Worm (Caenorhabditis elegans) whole organism, L3 larva: ENCODE results near the gene F58B4.5.
A peak's percentile ranks its signal among the peaks of the same experiment; 100 is the strongest.

Source experiments
- R02D3.7 ChIP-seq: fragments of 150-350 bp; optimal IDR thresholded peaks from 2 replicates; lab custom pipeline; 2014; ENCODE audit warnings: missing biosample characterization, missing genetic modification characterization
- ZK546.5 ChIP-seq: sonication (generic microtip); optimal IDR thresholded peaks from 2 replicates; lab custom pipeline; 2017; ENCODE audit warnings: missing biosample characterization, missing genetic modification characterization
- aly-2 ChIP-seq: fragments of 150-350 bp; optimal IDR thresholded peaks from 2 replicates; lab custom pipeline; 2014; ENCODE audit warnings: missing biosample characterization, missing genetic modification characterization
- ama-1 ChIP-seq: fragments of 150-350 bp; optimal IDR thresholded peaks from 2 replicates; lab custom pipeline; 2018
- ceh-16 ChIP-seq: sonication (generic microtip); optimal IDR thresholded peaks from 2 replicates; lab custom pipeline; 2017; ENCODE audit warnings: missing biosample characterization, missing genetic modification characterization
- ceh-28 ChIP-seq: fragments of 150-350 bp; optimal IDR thresholded peaks from 2 replicates; lab custom pipeline; 2014; ENCODE audit warnings: missing biosample characterization, missing genetic modification reagents, missing genetic modification characterization
- ceh-82 ChIP-seq: fragments of 150-350 bp; optimal IDR thresholded peaks from 2 replicates; lab custom pipeline; 2014; ENCODE audit warnings: missing biosample characterization, missing genetic modification characterization
- ceh-9 ChIP-seq: sonication (generic microtip); optimal IDR thresholded peaks from 2 replicates; lab custom pipeline; 2018; ENCODE audit warnings: missing biosample characterization, missing genetic modification characterization
- daf-12 ChIP-seq: fragments of 150-350 bp; optimal IDR thresholded peaks from 2 replicates; lab custom pipeline; 2014; ENCODE audit warnings: missing biosample characterization, missing genetic modification reagents, missing genetic modification characterization
- egl-27 ChIP-seq: sonication (generic microtip); optimal IDR thresholded peaks from 4 replicates; lab custom pipeline; 2017; ENCODE audit warnings: missing biosample characterization, missing genetic modification reagents, missing genetic modification characterization
- egl-5 ChIP-seq: fragments of 150-350 bp; optimal IDR thresholded peaks from 2 replicates; lab custom pipeline; 2017; ENCODE audit warnings: missing biosample characterization, missing genetic modification reagents, missing genetic modification characterization, inconsistent platforms
- elt-1 ChIP-seq: fragments of 150-350 bp; optimal IDR thresholded peaks from 2 replicates; lab custom pipeline; 2014; ENCODE audit warnings: missing biosample characterization, missing genetic modification characterization
- elt-2 ChIP-seq: sonication (generic microtip); optimal IDR thresholded peaks from 2 replicates; lab custom pipeline; 2016; ENCODE audit warnings: missing genetic modification reagents, mild to moderate bottlenecking, missing genetic modification characterization, missing compliant biosample characterization
- elt-3 ChIP-seq, 3 experiments: fragments of 150-350 bp in 1 of 3; sonication (generic microtip) in 2 of 3; optimal IDR thresholded peaks; 2 replicates in 2 of 3; 4 replicates in 1 of 3; lab custom pipeline; 2014 to 2017; ENCODE audit warnings: missing biosample characterization in 3 of 3, missing genetic modification characterization in 3 of 3
- eor-1 ChIP-seq, 2 experiments: fragments of 150-350 bp; optimal IDR thresholded peaks; 2 replicates each; lab custom pipeline; 2014 to 2018; ENCODE audit warnings: missing biosample characterization in 2 of 2, missing genetic modification characterization in 2 of 2
- fkh-10 ChIP-seq: sonication (generic microtip); optimal IDR thresholded peaks from 2 replicates; lab custom pipeline; 2017; ENCODE audit warnings: missing biosample characterization, missing genetic modification reagents, missing genetic modification characterization
- fkh-2 ChIP-seq: fragments of 150-350 bp; optimal IDR thresholded peaks from 2 replicates; lab custom pipeline; 2014; ENCODE audit warnings: missing biosample characterization, missing genetic modification reagents, missing genetic modification characterization
- fos-1 ChIP-seq: fragments of 150-350 bp; optimal IDR thresholded peaks from 2 replicates; lab custom pipeline; 2014; ENCODE audit warnings: missing biosample characterization, missing genetic modification characterization
- hmg-11 ChIP-seq: sonication (generic microtip); optimal IDR thresholded peaks from 2 replicates; lab custom pipeline; 2016; ENCODE audit warnings: missing genetic modification characterization, missing compliant biosample characterization
- jun-1 ChIP-seq: fragments of 150-350 bp; optimal IDR thresholded peaks from 2 replicates; lab custom pipeline; 2014; ENCODE audit warnings: missing biosample characterization, missing genetic modification reagents, missing genetic modification characterization
- lin-15B ChIP-seq: fragments of 150-350 bp; optimal IDR thresholded peaks from 2 replicates; lab custom pipeline; 2014; ENCODE audit warnings: missing biosample characterization, missing genetic modification characterization
- lin-39 ChIP-seq: fragments of 150-350 bp; optimal IDR thresholded peaks from 2 replicates; lab custom pipeline; 2018; ENCODE audit warnings: missing biosample characterization, missing genetic modification reagents, missing genetic modification characterization
- lsy-12 ChIP-seq: sonication (generic microtip); optimal IDR thresholded peaks from 2 replicates; lab custom pipeline; 2016; ENCODE audit warnings: mild to moderate bottlenecking, missing genetic modification characterization, missing compliant biosample characterization
- mdl-1 ChIP-seq: fragments of 150-350 bp; optimal IDR thresholded peaks from 2 replicates; lab custom pipeline; 2014; ENCODE audit warnings: missing biosample characterization, missing genetic modification characterization
- mml-1 ChIP-seq: fragments of 150-350 bp; sonication (generic microtip); optimal IDR thresholded peaks from 3 replicates; lab custom pipeline; 2014; ENCODE audit warnings: missing biosample characterization, missing genetic modification characterization
- nfya-1 ChIP-seq: sonication (generic microtip); optimal IDR thresholded peaks from 2 replicates; lab custom pipeline; 2017; ENCODE audit warnings: missing genetic modification characterization, mild to moderate bottlenecking, missing compliant biosample characterization, antibody characterized with exemption, moderate library complexity; ENCODE audit not compliant: insufficient read depth
- nhr-11 ChIP-seq: fragments of 150-350 bp; optimal IDR thresholded peaks from 2 replicates; lab custom pipeline; 2014; ENCODE audit warnings: missing biosample characterization, missing genetic modification characterization
- nhr-12 ChIP-seq: fragments of 150-350 bp; optimal IDR thresholded peaks from 2 replicates; lab custom pipeline; 2014; ENCODE audit warnings: missing biosample characterization, missing genetic modification characterization
- nhr-23 ChIP-seq: fragments of 150-350 bp; optimal IDR thresholded peaks from 2 replicates; lab custom pipeline; 2014; ENCODE audit warnings: missing biosample characterization, missing genetic modification reagents, missing genetic modification characterization
- nhr-237 ChIP-seq: fragments of 150-350 bp; optimal IDR thresholded peaks from 2 replicates; lab custom pipeline; 2014; ENCODE audit warnings: missing biosample characterization, missing genetic modification characterization
- nhr-25 ChIP-seq: sonication (generic microtip); optimal IDR thresholded peaks from 2 replicates; lab custom pipeline; 2017; ENCODE audit warnings: missing biosample characterization, missing genetic modification characterization
- nhr-28 ChIP-seq: fragments of 150-350 bp; optimal IDR thresholded peaks from 2 replicates; lab custom pipeline; 2014; ENCODE audit warnings: missing biosample characterization, missing genetic modification characterization
- nhr-43 ChIP-seq: sonication (generic microtip); optimal IDR thresholded peaks from 2 replicates; lab custom pipeline; 2016; ENCODE audit warnings: mild to moderate bottlenecking, missing genetic modification characterization, missing compliant biosample characterization; ENCODE audit not compliant: poor library complexity, severe bottlenecking
- nhr-67 ChIP-seq: fragments of 150-350 bp; optimal IDR thresholded peaks from 2 replicates; lab custom pipeline; 2014; ENCODE audit warnings: missing biosample characterization, missing genetic modification characterization
- nhr-76 ChIP-seq: fragments of 150-350 bp; sonication (generic microtip); optimal IDR thresholded peaks from 5 replicates; lab custom pipeline; 2014; ENCODE audit warnings: missing biosample characterization, missing genetic modification characterization
- nhr-77 ChIP-seq: fragments of 150-350 bp; optimal IDR thresholded peaks from 2 replicates; lab custom pipeline; 2014; ENCODE audit warnings: missing biosample characterization, missing genetic modification characterization
- pha-4 ChIP-seq: fragments of 150-350 bp; optimal IDR thresholded peaks from 2 replicates; lab custom pipeline; 2014; ENCODE audit warnings: missing biosample characterization, missing genetic modification reagents, missing genetic modification characterization
- pqm-1 ChIP-seq: fragments of 150-350 bp; optimal IDR thresholded peaks from 2 replicates; lab custom pipeline; 2017; ENCODE audit warnings: missing biosample characterization, missing genetic modification characterization, inconsistent platforms
- sea-2 ChIP-seq: fragments of 150-350 bp; sonication (generic microtip); optimal IDR thresholded peaks from 4 replicates; lab custom pipeline; 2014; ENCODE audit warnings: missing biosample characterization, missing genetic modification reagents, missing genetic modification characterization
- skn-1 ChIP-seq: fragments of 150-350 bp; optimal IDR thresholded peaks from 2 replicates; lab custom pipeline; 2014; ENCODE audit warnings: missing biosample characterization, missing genetic modification characterization
- snpc-4 ChIP-seq: fragments of 150-350 bp; optimal IDR thresholded peaks from 2 replicates; lab custom pipeline; 2014; ENCODE audit warnings: missing biosample characterization, missing genetic modification characterization
- tbx-2 ChIP-seq: sonication (generic microtip); optimal IDR thresholded peaks from 2 replicates; lab custom pipeline; 2016; ENCODE audit warnings: mild to moderate bottlenecking, missing genetic modification characterization, missing compliant biosample characterization
- unc-39 ChIP-seq: sonication (generic microtip); optimal IDR thresholded peaks from 4 replicates; lab custom pipeline; 2017; ENCODE audit warnings: missing biosample characterization, missing genetic modification characterization
- unc-62 ChIP-seq: fragments of 150-350 bp; sonication (generic microtip); optimal IDR thresholded peaks from 4 replicates; lab custom pipeline; 2014; ENCODE audit warnings: missing biosample characterization, missing genetic modification reagents, missing genetic modification characterization
- zag-1 ChIP-seq: fragments of 150-350 bp; optimal IDR thresholded peaks from 2 replicates; lab custom pipeline; 2014; ENCODE audit warnings: missing biosample characterization, missing genetic modification characterization
- ztf-11 ChIP-seq: fragments of 150-350 bp; optimal IDR thresholded peaks from 2 replicates; lab custom pipeline; 2014; ENCODE audit warnings: missing biosample characterization, missing genetic modification characterization
- ztf-4 ChIP-seq: fragments of 150-350 bp; optimal IDR thresholded peaks from 2 replicates; lab custom pipeline; 2014; ENCODE audit warnings: missing biosample characterization, missing genetic modification characterization

Gene F58B4.5

ce11 chrV:10953471-10954155, 21.1 kb downstream of the F58B4.5 start:
- TF ChIP-seq nhr-23 (tag; lab: Kevin White, UChicago) (no peak), R02D3.7 (no peak), fkh-10 (GFP tag; lab: Kevin White, UChicago) (no peak), nhr-237 (tag; lab: Kevin White, UChicago) (no peak), eor-1 (tag; optimal IDR thresholded peaks at IDR 0.05; lab: Kevin White, UChicago) (no peak), pha-4 (peak; percentile 16), nhr-43 (peak; percentile 8), ama-1 (peak; percentile 83), ceh-9 (tag; lab: Kevin White, UChicago) (no peak), hmg-11 (no peak), fkh-2 (tag; lab: Kevin White, UChicago) (no peak), elt-1 (tag; lab: Kevin White, UChicago) (no peak), ceh-82 (no peak), fos-1 (tag; lab: Kevin White, UChicago) (no peak), ztf-4 (tag; lab: Kevin White, UChicago) (peak; percentile 13), egl-27 (tag; lab: Kevin White, UChicago) (no peak), mml-1 (tag; lab: Kevin White, UChicago) (no peak), nhr-28 (tag; lab: Kevin White, UChicago) (no peak), lsy-12 (tag; lab: Kevin White, UChicago) (peak; percentile 36), lin-15B (tag; lab: Kevin White, UChicago) (no peak), ceh-16 (tag; lab: Kevin White, UChicago) (no peak), daf-12 (tag; lab: Kevin White, UChicago) (no peak), nhr-11 (tag; lab: Kevin White, UChicago) (no peak), ztf-11 (tag; lab: Kevin White, UChicago) (no peak), skn-1 (tag; lab: Kevin White, UChicago) (no peak), jun-1 (tag; lab: Kevin White, UChicago) (no peak), elt-2 (tag; lab: Kevin White, UChicago) (no peak), ZK546.5 (tag; lab: Kevin White, UChicago) (no peak), lin-39 (no peak), ceh-28 (tag; lab: Kevin White, UChicago) (no peak), nhr-67 (no peak), nhr-25 (tag; lab: Kevin White, UChicago) (peak; percentile 43), tbx-2 (tag; lab: Kevin White, UChicago) (peak; percentile 22), aly-2 (tag; lab: Kevin White, UChicago) (no peak), egl-5 (tag; lab: Kevin White, UChicago) (no peak), nhr-77 (no peak), sea-2 (GFP tag; lab: Kevin White, UChicago) (no peak), snpc-4 (no peak), elt-3 (tag; optimal IDR thresholded peaks at IDR 0.05; lab: Kevin White, UChicago) (no peak), mdl-1 (tag; lab: Kevin White, UChicago) (no peak), nhr-12 (tag; lab: Kevin White, UChicago) (no peak), unc-39 (tag; lab: Kevin White, UChicago) (no peak), zag-1 (tag; lab: Kevin White, UChicago) (no peak), pqm-1 (tag; lab: Kevin White, UChicago) (no peak), nhr-76 (tag; lab: Kevin White, UChicago) (no peak), unc-62 (GFP tag; lab: Kevin White, UChicago) (no peak), nfya-1 (tag; lab: Kevin White, UChicago) (no peak)
